Fruit fly (Drosophila melanogaster) whole organism, prepupa: ENCODE results near the gene Uba2.

Experiments
- CG10669 ChIP-seq: fragments of 200-800 bp; sonication (Bioruptor generic); optimal IDR thresholded peaks from 3 replicates; lab custom pipeline; 2018; ENCODE audit warnings: missing biosample characterization, mild to moderate bottlenecking, missing genetic modification characterization, moderate library complexity
- CG11294 ChIP-seq: fragments of 200-800 bp; sonication (Bioruptor generic); IDR thresholded peaks from 2 replicates; pipeline ENCODE4 v1.3.6; 2022; ENCODE audit warnings: missing biosample characterization, missing genetic modification characterization
- CG11762 ChIP-seq: fragments of 200-800 bp; sonication (Bioruptor generic); optimal IDR thresholded peaks from 3 replicates; lab custom pipeline; 2016; ENCODE audit warnings: missing biosample characterization, missing genetic modification characterization; ENCODE audit not compliant: insufficient read depth
- CG15336 ChIP-seq: fragments of 200-800 bp; sonication (Bioruptor generic); IDR thresholded peaks from 2 replicates; pipeline ENCODE4 v1.3.6; 2022; ENCODE audit warnings: missing biosample characterization, missing genetic modification characterization
- CG1621 ChIP-seq: fragments of 200-800 bp; sonication (Bioruptor generic); optimal IDR thresholded peaks from 3 replicates; lab custom pipeline; 2018; ENCODE audit warnings: missing biosample characterization, mild to moderate bottlenecking, missing genetic modification characterization
- CG31627 ChIP-seq: fragments of 200-800 bp; sonication (Bioruptor generic); optimal IDR thresholded peaks from 3 replicates; lab custom pipeline; 2016; ENCODE audit warnings: missing biosample characterization, missing genetic modification characterization
- CG6163 ChIP-seq: fragments of 200-800 bp; sonication (Bioruptor generic); IDR thresholded peaks from 3 replicates; pipeline ENCODE4 v1.3.6; 2022; ENCODE audit warnings: missing biosample characterization, missing genetic modification characterization
- CG6792 ChIP-seq: fragments of 200-800 bp; sonication (Bioruptor generic); optimal IDR thresholded peaks from 3 replicates; lab custom pipeline; 2016; ENCODE audit warnings: missing biosample characterization, missing genetic modification characterization
- CG8119 ChIP-seq: fragments of 200-800 bp; sonication (Bioruptor generic); IDR thresholded peaks from 3 replicates; pipeline ENCODE4 v1.3.6; 2022; ENCODE audit warnings: missing biosample characterization, missing genetic modification characterization
- CG8319 ChIP-seq: fragments of 200-800 bp; sonication (Bioruptor generic); optimal IDR thresholded peaks from 3 replicates; lab custom pipeline; 2016; ENCODE audit warnings: missing biosample characterization, missing genetic modification characterization
- CG8632 ChIP-seq: fragments of 200-800 bp; sonication (Bioruptor generic); optimal IDR thresholded peaks from 3 replicates; lab custom pipeline; 2016; ENCODE audit warnings: missing biosample characterization, missing genetic modification characterization
- Eip75B ChIP-seq: fragments of 200-800 bp; sonication (Bioruptor generic); optimal IDR thresholded peaks from 3 replicates; lab custom pipeline; 2016; ENCODE audit warnings: missing biosample characterization, missing genetic modification characterization
- Eip78C ChIP-seq: fragments of 200-800 bp; sonication (Bioruptor generic); peaks from one replicate; lab custom pipeline; 2016; ENCODE audit warnings: missing biosample characterization, missing genetic modification characterization
- Eip93F ChIP-seq: fragments of 200-800 bp; sonication (Bioruptor generic); optimal IDR thresholded peaks from 2 replicates; lab custom pipeline; 2016; ENCODE audit warnings: missing biosample characterization, mild to moderate bottlenecking, missing genetic modification characterization
- Gug ChIP-seq: fragments of 200-800 bp; sonication (Bioruptor generic); IDR thresholded peaks from 2 replicates; pipeline ENCODE4 v1.3.6; 2022; ENCODE audit warnings: missing biosample characterization, missing genetic modification characterization
- Hr38 ChIP-seq: sonication (Bioruptor generic); optimal IDR thresholded peaks from 2 replicates; lab custom pipeline; 2016; ENCODE audit warnings: missing biosample characterization, missing genetic modification characterization
- Hr39 ChIP-seq: fragments of 200-800 bp; sonication (Bioruptor generic); optimal IDR thresholded peaks from 2 replicates; lab custom pipeline; 2016; ENCODE audit warnings: missing biosample characterization, missing genetic modification characterization
- Lpt ChIP-seq: fragments of 200-800 bp; sonication (Bioruptor generic); optimal IDR thresholded peaks from 3 replicates; lab custom pipeline; 2016; ENCODE audit warnings: missing biosample characterization, missing genetic modification characterization
- Met ChIP-seq: fragments of 200-800 bp; sonication (Bioruptor generic); optimal IDR thresholded peaks from 3 replicates; lab custom pipeline; 2016; ENCODE audit warnings: missing biosample characterization, missing genetic modification characterization
- OdsH ChIP-seq: fragments of 200-800 bp; sonication (Bioruptor generic); optimal IDR thresholded peaks from 3 replicates; lab custom pipeline; 2016; ENCODE audit warnings: missing biosample characterization, missing genetic modification characterization
- Sox14 ChIP-seq: fragments of 200-800 bp; sonication (Bioruptor generic); optimal IDR thresholded peaks from 3 replicates; lab custom pipeline; 2016; ENCODE audit warnings: missing biosample characterization, missing genetic modification characterization
- Sox15 ChIP-seq: fragments of 200-800 bp; sonication (Bioruptor generic); optimal IDR thresholded peaks from 3 replicates; lab custom pipeline; 2016; ENCODE audit warnings: missing biosample characterization, missing genetic modification characterization
- dsx ChIP-seq: fragments of 200-800 bp; optimal IDR thresholded peaks from 3 replicates; lab custom pipeline; 2019; ENCODE audit warnings: missing biosample characterization, mild to moderate bottlenecking, missing genetic modification characterization, moderate library complexity; ENCODE audit not compliant: poor library complexity, severe bottlenecking
- eg ChIP-seq: fragments of 200-800 bp; sonication (Bioruptor generic); IDR thresholded peaks from 3 replicates; pipeline ENCODE4 v1.3.6; 2022; ENCODE audit warnings: missing biosample characterization, missing genetic modification characterization
- esn ChIP-seq: fragments of 200-800 bp; sonication (Bioruptor generic); optimal IDR thresholded peaks from 2 replicates; lab custom pipeline; 2016; ENCODE audit warnings: missing biosample characterization, mild to moderate bottlenecking, missing genetic modification characterization, moderate library complexity
- fd85E ChIP-seq: fragments of 200-800 bp; sonication (Bioruptor generic); optimal IDR thresholded peaks from 3 replicates; lab custom pipeline; 2016; ENCODE audit warnings: missing biosample characterization, missing genetic modification characterization
- fkh ChIP-seq: fragments of 200-800 bp; sonication (Bioruptor generic); optimal IDR thresholded peaks from 3 replicates; lab custom pipeline; 2017; ENCODE audit warnings: missing biosample characterization, mild to moderate bottlenecking, missing genetic modification characterization, moderate library complexity
- lz ChIP-seq: fragments of 200-800 bp; sonication (Bioruptor generic); optimal IDR thresholded peaks from 3 replicates; lab custom pipeline; 2016; ENCODE audit warnings: missing biosample characterization, missing genetic modification characterization
- ss ChIP-seq, 2 experiments: fragments of 200-800 bp; sonication (Bioruptor generic); optimal IDR thresholded peaks; 2 replicates in 1 of 2; 3 replicates in 1 of 2; lab custom pipeline; 2017 to 2018; ENCODE audit warnings: mild to moderate bottlenecking in 2 of 2, missing biosample characterization in 2 of 2, missing genetic modification characterization in 2 of 2, moderate library complexity in 1 of 2
- topi ChIP-seq: fragments of 200-800 bp; sonication (Bioruptor generic); optimal IDR thresholded peaks from 3 replicates; lab custom pipeline; 2016; ENCODE audit warnings: missing biosample characterization, missing genetic modification characterization
- vri ChIP-seq: fragments of 200-800 bp; sonication (Bioruptor generic); optimal IDR thresholded peaks from 3 replicates; lab custom pipeline; 2016; ENCODE audit warnings: missing biosample characterization, mild to moderate bottlenecking, missing genetic modification characterization

The Uba2 gene

dm6 chr3L:8137448-8137906 is 9.9 kb upstream of the Uba2 start, which contains the start of the genes Setx and mus301 (continued):
- TF ChIP-seq CG6163 (GFP tag; lab: Robert Waterston, UW) (no peak; the same call in 2 of the 3 replicates), Sox15 (GFP tag; lab: Kevin White, UChicago) (peak; percentile 70), Met (no peak), topi (no peak), CG6792 (GFP tag; lab: Kevin White, UChicago) (peak; percentile 67), CG1621 (tag; lab: Kevin White, UChicago) (no peak), CG15336 (no peak), lz (peak; percentile 84), Hr39 (GFP tag; lab: Kevin White, UChicago) (peak; percentile 84), ss (GFP tag; optimal IDR thresholded peaks at IDR 0.05; lab: Kevin White, UChicago) (no peak), CG8632 (GFP tag; lab: Kevin White, UChicago) (no peak), Eip93F (GFP tag; lab: Kevin White, UChicago) (no peak), OdsH (GFP tag; lab: Kevin White, UChicago) (no peak), fd85E (GFP tag; lab: Kevin White, UChicago) (peak; percentile 51), CG11294 (GFP tag; lab: Robert Waterston, UW) (no peak; the same call in 1 of the 2 replicates), Lpt (no peak), CG31627 (GFP tag; lab: Kevin White, UChicago) (peak; percentile 88), CG10669 (GFP tag; lab: Kevin White, UChicago) (no peak)

- TF ChIP-seq Eip78C (GFP tag; lab: Kevin White, UChicago) (peak; percentile 49), vri (peak; percentile 77), CG8119 (0 out of 3 replicates have a peak, but pooled peaks have one; percentile 20), Eip75B (GFP tag; lab: Kevin White, UChicago) (no peak), CG15336 (0 out of 2 replicates have a peak, but pooled peaks have one; percentile 10)
- TF ChIP-seq, all 60 proteins: peak for 4
Measured at dm6 chr3L:8128396-8129050, 905 bp upstream of the Uba2 start.

dm6 chr3L:8124481-8125359 is 2.9 kb downstream of the Uba2 start, which contains the start of the genes CG7550 and mRpL36:
CG7550 (minus strand) TSS chr3L:8124531.
mRpL36 (minus strand) TSS chr3L:8125132.
- TF ChIP-seq vri: peak; percentile 24
- peak; percentile 37 for TF ChIP-seq fkh
- TF ChIP-seq Eip78C (GFP tag; lab: Kevin White, UChicago): no peak
- TF ChIP-seq esn (GFP tag; lab: Kevin White, UChicago): peak; percentile 49
- TF ChIP-seq, all 60 proteins: peak for 3

- TF ChIP-seq CG8319 (GFP tag; lab: Kevin White, UChicago) (no peak), Hr38 (GFP tag; lab: Kevin White, UChicago) (no peak), Sox14 (GFP tag; lab: Kevin White, UChicago) (no peak), dsx (GFP tag; lab: Kevin White, UChicago) (no peak), vri (peak; percentile 41), lz (no peak), CG6792 (GFP tag; lab: Kevin White, UChicago) (no peak), Gug (GFP tag; lab: Robert Waterston, UW) (no peak), eg (GFP tag; lab: Robert Waterston, UW) (no peak), fd85E (GFP tag; lab: Kevin White, UChicago) (no peak), fkh (peak; percentile 91), esn (GFP tag; lab: Kevin White, UChicago) (peak; percentile 50)
Measured at dm6 chr3L:8121590-8121989, 6.0 kb downstream of the Uba2 start, which contains the start of gene ldbr. ldbr (plus strand) TSS chr3L:8121827.

- TF ChIP-seq CG15336 (0 out of 2 replicates have a peak, but pooled peaks have one; percentile 15), esn (GFP tag; lab: Kevin White, UChicago) (no peak), CG11762 (GFP tag; lab: Kevin White, UChicago) (no peak)
Measured at dm6 chr3L:8116809-8117208, 10.8 kb downstream of the Uba2 start.
